Worm (Caenorhabditis elegans) whole organism, late embryonic: Measurements from ENCODE around the gene F41E6.1.
A peak's percentile ranks its signal among the peaks of the same experiment; 100 is the strongest.

ENCODE experiments used
- K02D7.2 ChIP-seq: sonication (generic microtip); optimal IDR thresholded peaks from 2 replicates; lab custom pipeline; 2017; ENCODE audit warnings: mild to moderate bottlenecking, missing genetic modification characterization, missing compliant biosample characterization
- ahr-1 ChIP-seq: sonication (generic microtip); optimal IDR thresholded peaks from 2 replicates; lab custom pipeline; 2016; ENCODE audit warnings: missing genetic modification characterization, missing compliant biosample characterization
- ama-1 ChIP-seq: fragments of 150-350 bp; optimal IDR thresholded peaks from 2 replicates; lab custom pipeline; 2014
- ceh-18 ChIP-seq: sonication (generic microtip); optimal IDR thresholded peaks from 2 replicates; lab custom pipeline; 2016; ENCODE audit warnings: missing genetic modification characterization, missing compliant biosample characterization
- ceh-2 ChIP-seq: sonication (generic microtip); optimal IDR thresholded peaks from 2 replicates; lab custom pipeline; 2016; ENCODE audit warnings: missing genotype, missing genetic modification characterization, missing compliant biosample characterization
- ceh-24 ChIP-seq: sonication (generic microtip); optimal IDR thresholded peaks from 2 replicates; lab custom pipeline; 2016; ENCODE audit warnings: mild to moderate bottlenecking, missing genetic modification characterization, missing compliant biosample characterization
- ceh-31 ChIP-seq: sonication (generic microtip); optimal IDR thresholded peaks from 2 replicates; lab custom pipeline; 2016; ENCODE audit warnings: missing genetic modification characterization, missing compliant biosample characterization
- ceh-45 ChIP-seq: fragments of 200-800 bp; sonication (Bioruptor generic); IDR thresholded peaks from 2 replicates; pipeline ENCODE4 v1.3.6; 2022; ENCODE audit warnings: missing genetic modification reagents, missing genetic modification characterization, missing compliant biosample characterization
- ceh-6 ChIP-seq: fragments of 200-800 bp; sonication (Bioruptor generic); optimal IDR thresholded peaks from 2 replicates; lab custom pipeline; 2018; ENCODE audit warnings: mild to moderate bottlenecking, missing genetic modification characterization, missing compliant biosample characterization
- eyg-1 ChIP-seq: sonication (generic microtip); optimal IDR thresholded peaks from 2 replicates; lab custom pipeline; 2016; ENCODE audit warnings: missing genotype, missing genetic modification characterization, missing compliant biosample characterization
- fkh-6 ChIP-seq: sonication (generic microtip); optimal IDR thresholded peaks from 2 replicates; lab custom pipeline; 2016; ENCODE audit warnings: missing genetic modification characterization, missing compliant biosample characterization
- hlh-13 ChIP-seq: fragments of 200-800 bp; sonication (Bioruptor generic); optimal IDR thresholded peaks from 2 replicates; lab custom pipeline; 2018; ENCODE audit warnings: mild to moderate bottlenecking, missing genetic modification characterization, missing compliant biosample characterization
- mec-3 ChIP-seq: sonication (generic microtip); optimal IDR thresholded peaks from 2 replicates; lab custom pipeline; 2016; ENCODE audit warnings: borderline replicate concordance, missing genetic modification characterization, missing compliant biosample characterization
- npax-4 ChIP-seq: sonication (generic microtip); optimal IDR thresholded peaks from 2 replicates; lab custom pipeline; 2016; ENCODE audit warnings: missing genetic modification characterization, missing compliant biosample characterization
- pat-9 ChIP-seq: fragments of 200-800 bp; sonication (Bioruptor generic); optimal IDR thresholded peaks from 2 replicates; lab custom pipeline; 2018; ENCODE audit warnings: mild to moderate bottlenecking, missing genetic modification characterization, moderate library complexity, missing compliant biosample characterization
- pax-1 ChIP-seq: fragments of 150-350 bp; optimal IDR thresholded peaks from 2 replicates; lab custom pipeline; 2014; ENCODE audit warnings: missing biosample characterization, missing genetic modification characterization
- pros-1 ChIP-seq: fragments of 150-350 bp; optimal IDR thresholded peaks from 2 replicates; lab custom pipeline; 2014; ENCODE audit warnings: missing biosample characterization, missing genetic modification reagents, missing genetic modification characterization
- ref-2 ChIP-seq: sonication (generic microtip); optimal IDR thresholded peaks from 2 replicates; lab custom pipeline; 2016; ENCODE audit warnings: missing genetic modification characterization, missing compliant biosample characterization
- rnt-1 ChIP-seq: sonication (generic microtip); optimal IDR thresholded peaks from 2 replicates; lab custom pipeline; 2016; ENCODE audit warnings: missing genetic modification characterization, missing compliant biosample characterization
- sox-2 ChIP-seq: fragments of 200-800 bp; sonication (Bioruptor generic); IDR thresholded peaks from 2 replicates; pipeline ENCODE4 v1.3.6; 2022; ENCODE audit warnings: missing genetic modification reagents, missing genetic modification characterization, missing compliant biosample characterization
- sox-4 ChIP-seq: sonication (generic microtip); optimal IDR thresholded peaks from 2 replicates; lab custom pipeline; 2017; ENCODE audit warnings: mild to moderate bottlenecking, missing genetic modification characterization, inconsistent platforms, missing compliant biosample characterization
- syd-9 ChIP-seq: sonication (generic microtip); optimal IDR thresholded peaks from 2 replicates; lab custom pipeline; 2016; ENCODE audit warnings: mild to moderate bottlenecking, missing genetic modification characterization, moderate library complexity, missing compliant biosample characterization
- ttx-3 ChIP-seq: sonication (generic microtip); optimal IDR thresholded peaks from 2 replicates; lab custom pipeline; 2016; ENCODE audit warnings: missing genetic modification reagents, missing genetic modification characterization, missing compliant biosample characterization
- unc-3 ChIP-seq, 2 experiments: fragments of 200-800 bp in 1 of 2; sonication (Bioruptor generic) in 1 of 2; sonication (generic microtip) in 1 of 2; conservative IDR thresholded peaks in 1 of 2; optimal IDR thresholded peaks in 1 of 2; 2 replicates each; pipeline versions ENCODE4 v1.3.6 to Lab custom; 2016 to 2022; ENCODE audit warnings: missing compliant biosample characterization in 2 of 2, missing genetic modification characterization in 2 of 2, missing genetic modification reagents in 1 of 2
- unc-42 ChIP-seq: sonication (generic microtip); optimal IDR thresholded peaks from 2 replicates; lab custom pipeline; 2016; ENCODE audit warnings: missing genotype, missing genetic modification characterization, missing compliant biosample characterization

The F41E6.1 gene

ce11 chrV:8667230-8668021 is 45.0 kb downstream of the F41E6.1 start:
- TF ChIP-seq sox-2 (GFP tag; lab: Robert Waterston, UW) (no peak), ceh-18 (tag; lab: Kevin White, UChicago) (peak; percentile 40)

ce11 chrV:8668224-8668623 is 45.8 kb downstream of the F41E6.1 start:
- no peak for TF ChIP-seq pax-1 (tag; lab: Kevin White, UChicago)
- no peak for TF ChIP-seq K02D7.2 (tag; lab: Kevin White, UChicago)
- TF ChIP-seq unc-42 = no peak
- TF ChIP-seq npax-4 (tag; lab: Kevin White, UChicago) = no peak
- no peak for TF ChIP-seq ama-1 (lab: Kevin White, UChicago)
- TF ChIP-seq mec-3 = no peak
- TF ChIP-seq hlh-13 (GFP tag; lab: Kevin White, UChicago) = no peak
- TF ChIP-seq rnt-1 (tag; lab: Kevin White, UChicago) = no peak
- TF ChIP-seq sox-2 (GFP tag; lab: Robert Waterston, UW) = no peak
- no peak for TF ChIP-seq ref-2
- TF ChIP-seq ahr-1 (tag; lab: Kevin White, UChicago) = no peak
- no peak for TF ChIP-seq ceh-6 (GFP tag; lab: Kevin White, UChicago)
- TF ChIP-seq pat-9 (tag; lab: Kevin White, UChicago) = no peak
- no peak for TF ChIP-seq ceh-31 (tag; lab: Kevin White, UChicago)
- no peak for TF ChIP-seq syd-9 (tag; lab: Kevin White, UChicago)
- no peak for TF ChIP-seq fkh-6 (tag; lab: Kevin White, UChicago)
- no peak for TF ChIP-seq pros-1
- TF ChIP-seq unc-3 (GFP tag; conservative IDR thresholded peaks at IDR 0.05; lab: Robert Waterston, UW) = no peak
- TF ChIP-seq unc-3 (tag; optimal IDR thresholded peaks at IDR 0.05; lab: Kevin White, UChicago) = no peak
- no peak for TF ChIP-seq eyg-1
- no peak for TF ChIP-seq ceh-24 (tag; lab: Kevin White, UChicago)

- TF ChIP-seq hlh-13 (GFP tag; lab: Kevin White, UChicago) (no peak), ceh-31 (tag; lab: Kevin White, UChicago) (no peak), ahr-1 (tag; lab: Kevin White, UChicago) (no peak), syd-9 (tag; lab: Kevin White, UChicago) (no peak)
These were observed 48.3 kb downstream of the F41E6.1 start for ce11 chrV:8670759-8671158.

ce11 chrV:8671568-8672123 is 49.2 kb downstream of the F41E6.1 start:
- TF ChIP-seq syd-9 (tag; lab: Kevin White, UChicago) (no peak), npax-4 (tag; lab: Kevin White, UChicago) (no peak), mec-3 (no peak), ttx-3 (no peak), ceh-18 (tag; lab: Kevin White, UChicago) (no peak), ceh-2 (tag; lab: Kevin White, UChicago) (no peak), sox-4 (tag; lab: Kevin White, UChicago) (no peak), ceh-45 (GFP tag; lab: Robert Waterston, UW) (no peak)
